Fruit fly (Drosophila melanogaster) whole organism, wandering third instar larva: ENCODE data around the gene CG31262.

Experiments
- CG9705 ChIP-seq: fragments of 200-800 bp; sonication (Bioruptor generic); optimal IDR thresholded peaks from 2 replicates; lab custom pipeline; 2018; ENCODE audit warnings: missing biosample characterization, mild to moderate bottlenecking, missing genetic modification characterization
- Dfd ChIP-seq: fragments of >200 bp; optimal IDR thresholded peaks from 2 replicates; lab custom pipeline; 2017; ENCODE audit warnings: missing biosample characterization, missing genetic modification characterization
- HLH106 ChIP-seq: fragments of 200-800 bp; optimal IDR thresholded peaks from 3 replicates; lab custom pipeline; 2019; ENCODE audit warnings: missing biosample characterization, mild to moderate bottlenecking, missing genetic modification characterization, moderate library complexity
- Hr83 ChIP-seq: fragments of 200-300 bp; sonication (Bioruptor generic); optimal IDR thresholded peaks from 2 replicates; lab custom pipeline; 2016; ENCODE audit warnings: missing biosample characterization, mild to moderate bottlenecking, missing genetic modification characterization, moderate library complexity; ENCODE audit not compliant: poor library complexity, severe bottlenecking
- Mio ChIP-seq: sonication (Bioruptor generic); optimal IDR thresholded peaks from 2 replicates; lab custom pipeline; 2016; ENCODE audit warnings: missing biosample characterization, missing genetic modification characterization
- Sp1 ChIP-seq: fragments of 200-800 bp; sonication (Bioruptor generic); optimal IDR thresholded peaks from 3 replicates; lab custom pipeline; 2019; ENCODE audit warnings: missing biosample characterization, mild to moderate bottlenecking, missing genetic modification characterization, moderate library complexity
- br ChIP-seq: fragments of 200-800 bp; sonication (Bioruptor generic); optimal IDR thresholded peaks from 2 replicates; lab custom pipeline; 2016; ENCODE audit warnings: missing biosample characterization, missing genetic modification characterization
- lola ChIP-seq: fragments of >200 bp; optimal IDR thresholded peaks from 2 replicates; lab custom pipeline; 2017; ENCODE audit warnings: missing biosample characterization, missing genetic modification characterization
- woc ChIP-seq: sonication (Bioruptor generic); optimal IDR thresholded peaks from 2 replicates; lab custom pipeline; 2016; ENCODE audit warnings: missing biosample characterization, mild to moderate bottlenecking, missing genetic modification characterization

- TF ChIP-seq Dfd (GFP tag; lab: Kevin White, UChicago) (no peak), CG9705 (GFP tag; lab: Kevin White, UChicago) (no peak), Hr83 (GFP tag; lab: Kevin White, UChicago) (no peak), HLH106 (tag; lab: Kevin White, UChicago) (no peak), woc (GFP tag; lab: Kevin White, UChicago) (no peak), Sp1 (no peak), br (GFP tag; lab: Kevin White, UChicago) (no peak), lola (GFP tag; lab: Kevin White, UChicago) (no peak), Mio (GFP tag; lab: Kevin White, UChicago) (no peak)
These were observed 26.4 kb upstream of the CG31262 start for dm6 chr3R:17249233-17249632.
